Worm (Caenorhabditis elegans): ENCODE data around the gene toe-1.

The toe-1 gene

ce11 chrII:4467869-4468268, 42.9 kb downstream of the toe-1 start, which contains the start of gene W06B4.2:
Gene W06B4.2 (plus strand): TSS chrII:4468169.
- no peak for TF ChIP-seq sea-2 (GFP tag; optimal IDR thresholded peaks at IDR 0.05)
- TF ChIP-seq ztf-11 (tag; optimal IDR thresholded peaks at IDR 0.05) = no peak
- TF ChIP-seq fkh-2 (tag; optimal IDR thresholded peaks at IDR 0.05) = no peak
- TF ChIP-seq nfya-1 (tag; optimal IDR thresholded peaks at IDR 0.05; ENCODE audit: insufficient read depth) = no peak
- TF ChIP-seq ceh-82 (tag; optimal IDR thresholded peaks at IDR 0.05) = no peak
- TF ChIP-seq nhr-25 (tag; optimal IDR thresholded peaks at IDR 0.05) = no peak
- no peak for TF ChIP-seq nhr-28 (tag; optimal IDR thresholded peaks at IDR 0.05)
- TF ChIP-seq daf-12 (tag; optimal IDR thresholded peaks at IDR 0.05) = no peak
- TF ChIP-seq nhr-23 (tag; optimal IDR thresholded peaks at IDR 0.05) = no peak
- no peak for TF ChIP-seq ztf-4 (tag; optimal IDR thresholded peaks at IDR 0.05)
- no peak for TF ChIP-seq tbx-2 (tag; optimal IDR thresholded peaks at IDR 0.05)

- TF ChIP-seq ztf-4 (tag; optimal IDR thresholded peaks at IDR 0.05) = no peak
- TF ChIP-seq pqm-1 (tag; optimal IDR thresholded peaks at IDR 0.05) = peak; percentile 52
- no peak for TF ChIP-seq jun-1 (tag; optimal IDR thresholded peaks at IDR 0.05)
- TF ChIP-seq pha-4 (tag; optimal IDR thresholded peaks at IDR 0.05) = peak; percentile 31
- TF ChIP-seq hmg-11 (tag; optimal IDR thresholded peaks at IDR 0.05) = no peak
- TF ChIP-seq nhr-77 (tag; optimal IDR thresholded peaks at IDR 0.05) = no peak
- TF ChIP-seq sea-2 (GFP tag; optimal IDR thresholded peaks at IDR 0.05) = no peak
- TF ChIP-seq ama-1 (optimal IDR thresholded peaks at IDR 0.05) = no peak
Measured at ce11 chrII:4468897-4469459, 44.0 kb downstream of the toe-1 start.

ce11 chrII:4470972-4471645, 46.1 kb downstream of the toe-1 start, which contains the start of gene W06B4.1:
Gene W06B4.1 (plus strand): TSS chrII:4471595.
- TF ChIP-seq elt-2 (tag; optimal IDR thresholded peaks at IDR 0.05) (no peak), ztf-11 (tag; optimal IDR thresholded peaks at IDR 0.05) (no peak), nhr-237 (tag; optimal IDR thresholded peaks at IDR 0.05) (no peak), aly-2 (tag; optimal IDR thresholded peaks at IDR 0.05) (no peak), lin-15B (tag; optimal IDR thresholded peaks at IDR 0.05) (no peak), pha-4 (tag; optimal IDR thresholded peaks at IDR 0.05) (no peak), ztf-4 (tag; optimal IDR thresholded peaks at IDR 0.05) (no peak), snpc-4 (tag; optimal IDR thresholded peaks at IDR 0.05) (no peak), nhr-28 (tag; optimal IDR thresholded peaks at IDR 0.05) (no peak), unc-62 (GFP tag; optimal IDR thresholded peaks at IDR 0.05) (no peak), ZK546.5 (tag; optimal IDR thresholded peaks at IDR 0.05) (no peak), ceh-16 (tag; optimal IDR thresholded peaks at IDR 0.05) (no peak), nhr-43 (tag; optimal IDR thresholded peaks at IDR 0.05; ENCODE audit: poor library complexity, severe bottlenecking) (no peak), hmg-11 (tag; optimal IDR thresholded peaks at IDR 0.05) (no peak), elt-3 (tag; optimal IDR thresholded peaks at IDR 0.05) (no peak), mdl-1 (tag; optimal IDR thresholded peaks at IDR 0.05) (no peak), egl-27 (tag; optimal IDR thresholded peaks at IDR 0.05) (no peak), nfya-1 (tag; optimal IDR thresholded peaks at IDR 0.05; ENCODE audit: insufficient read depth) (no peak), unc-39 (tag; optimal IDR thresholded peaks at IDR 0.05) (no peak)

- TF ChIP-seq elt-3 (tag; optimal IDR thresholded peaks at IDR 0.05) (no peak), ztf-4 (tag; optimal IDR thresholded peaks at IDR 0.05) (no peak), aly-2 (tag; optimal IDR thresholded peaks at IDR 0.05) (no peak), nhr-76 (tag; optimal IDR thresholded peaks at IDR 0.05) (no peak), mml-1 (tag; optimal IDR thresholded peaks at IDR 0.05) (no peak), mdl-1 (tag; optimal IDR thresholded peaks at IDR 0.05) (no peak), fos-1 (tag; optimal IDR thresholded peaks at IDR 0.05) (no peak)
Measured at ce11 chrII:4474005-4474655, 49.2 kb downstream of the toe-1 start.

- TF ChIP-seq R02D3.7 (tag; optimal IDR thresholded peaks at IDR 0.05) = no peak
Measured at ce11 chrII:4478303-4478702, 53.3 kb downstream of the toe-1 start, which contains the start of gene T05C1.1. Gene T05C1.1 (plus strand): TSS chrII:4478603.

All from whole organism, L3 larva.